Fruit fly (Drosophila melanogaster) whole organism, adult: ENCODE data around the gene CG43115.

Source experiments
- CG14711 ChIP-seq: fragments of 200-800 bp; sonication (Bioruptor generic); optimal IDR thresholded peaks from 2 replicates; lab custom pipeline; 2018; ENCODE audit warnings: missing biosample characterization, mild to moderate bottlenecking, missing genetic modification characterization, moderate library complexity
- CG1620 ChIP-seq: fragments of 200-800 bp; sonication (Bioruptor generic); optimal IDR thresholded peaks from 2 replicates; lab custom pipeline; 2016; ENCODE audit warnings: missing biosample characterization, missing genetic modification characterization
- Crg-1 ChIP-seq: fragments of 200-800 bp; sonication (Bioruptor generic); optimal IDR thresholded peaks from 2 replicates; lab custom pipeline; 2016; ENCODE audit warnings: missing biosample characterization, missing genetic modification characterization
- Hr96 ChIP-seq: fragments of 200-800 bp; sonication (Bioruptor generic); optimal IDR thresholded peaks from 2 replicates; lab custom pipeline; 2016; ENCODE audit warnings: missing biosample characterization, missing genetic modification characterization
- cic ChIP-seq: fragments of 200-800 bp; sonication (Bioruptor generic); optimal IDR thresholded peaks from 2 replicates; lab custom pipeline; 2017; ENCODE audit warnings: missing biosample characterization, mild to moderate bottlenecking, missing genetic modification characterization, moderate library complexity
- ovo ChIP-seq: fragments of 200-800 bp; sonication (Bioruptor generic); optimal IDR thresholded peaks from 2 replicates; lab custom pipeline; 2016; ENCODE audit warnings: missing biosample characterization, missing genetic modification characterization

dm6 chrX:6024638-6025037 is 41.6 kb downstream of the CG43115 start:
- TF ChIP-seq cic (GFP tag; lab: Kevin White, UChicago) (no peak), Hr96 (GFP tag; lab: Kevin White, UChicago) (no peak), CG14711 (tag; lab: Kevin White, UChicago) (no peak), Crg-1 (GFP tag; lab: Kevin White, UChicago) (no peak), ovo (GFP tag; lab: Kevin White, UChicago) (no peak), CG1620 (GFP tag; lab: Kevin White, UChicago) (no peak)
